Fruit fly (Drosophila melanogaster) whole organism, adult: ENCODE results near the gene Svip.

ENCODE experiments used
- CG14711 ChIP-seq: fragments of 200-800 bp; sonication (Bioruptor generic); optimal IDR thresholded peaks from 2 replicates; lab custom pipeline; 2018; ENCODE audit warnings: missing biosample characterization, mild to moderate bottlenecking, missing genetic modification characterization, moderate library complexity
- CG1620 ChIP-seq: fragments of 200-800 bp; sonication (Bioruptor generic); optimal IDR thresholded peaks from 2 replicates; lab custom pipeline; 2016; ENCODE audit warnings: missing biosample characterization, missing genetic modification characterization
- CG5204 ChIP-seq: fragments of 200-800 bp; sonication (Bioruptor generic); optimal IDR thresholded peaks from 2 replicates; lab custom pipeline; 2016; ENCODE audit warnings: missing biosample characterization, missing genetic modification characterization
- CG7101 ChIP-seq: fragments of 200-800 bp; sonication (Bioruptor generic); optimal IDR thresholded peaks from 2 replicates; lab custom pipeline; 2018; ENCODE audit warnings: missing biosample characterization, mild to moderate bottlenecking, missing genetic modification characterization, moderate library complexity
- Clk ChIP-seq: fragments of 200-800 bp; sonication (Bioruptor generic); optimal IDR thresholded peaks from 2 replicates; lab custom pipeline; 2017; ENCODE audit warnings: missing biosample characterization, missing genetic modification characterization
- Crg-1 ChIP-seq: fragments of 200-800 bp; sonication (Bioruptor generic); optimal IDR thresholded peaks from 2 replicates; lab custom pipeline; 2016; ENCODE audit warnings: missing biosample characterization, missing genetic modification characterization
- Hr96 ChIP-seq: fragments of 200-800 bp; sonication (Bioruptor generic); optimal IDR thresholded peaks from 2 replicates; lab custom pipeline; 2016; ENCODE audit warnings: missing biosample characterization, missing genetic modification characterization
- Mnt ChIP-seq: fragments of 200-800 bp; sonication (Bioruptor generic); optimal IDR thresholded peaks from 2 replicates; lab custom pipeline; 2016; ENCODE audit warnings: missing biosample characterization, mild to moderate bottlenecking, missing genetic modification characterization
- cic ChIP-seq: fragments of 200-800 bp; sonication (Bioruptor generic); optimal IDR thresholded peaks from 2 replicates; lab custom pipeline; 2017; ENCODE audit warnings: missing biosample characterization, mild to moderate bottlenecking, missing genetic modification characterization, moderate library complexity
- kay ChIP-seq: fragments of 200-800 bp; sonication (Bioruptor generic); peaks from one replicate; lab custom pipeline; 2016; ENCODE audit warnings: missing biosample characterization, missing genetic modification characterization, borderline replicate concordance
- ovo ChIP-seq: fragments of 200-800 bp; sonication (Bioruptor generic); optimal IDR thresholded peaks from 2 replicates; lab custom pipeline; 2016; ENCODE audit warnings: missing biosample characterization, missing genetic modification characterization
- pad ChIP-seq: fragments of 200-800 bp; sonication (Bioruptor generic); optimal IDR thresholded peaks from 3 replicates; lab custom pipeline; 2017; ENCODE audit warnings: missing biosample characterization, missing genetic modification characterization, mild to moderate bottlenecking, moderate library complexity, missing genetic modification reagents
- toe ChIP-seq: fragments of 200-800 bp; sonication (Bioruptor generic); optimal IDR thresholded peaks from 2 replicates; lab custom pipeline; 2016; ENCODE audit warnings: missing biosample characterization, missing genetic modification characterization

dm6 chr3L:9361894-9362293, 3.1 kb downstream of the Svip start, which contains the start of gene CG34456:
- peak; percentile 42 for TF ChIP-seq CG7101 (tag; lab: Kevin White, UChicago)
- TF ChIP-seq Clk (GFP tag; lab: Kevin White, UChicago): no peak
- TF ChIP-seq CG14711 (tag; lab: Kevin White, UChicago): no peak
- TF ChIP-seq Mnt (GFP tag; lab: Kevin White, UChicago): no peak
- no peak for TF ChIP-seq CG5204 (GFP tag; lab: Kevin White, UChicago)
- TF ChIP-seq CG1620: no peak
- TF ChIP-seq Hr96: no peak
- no peak for TF ChIP-seq ovo (GFP tag; lab: Kevin White, UChicago)
- TF ChIP-seq cic: peak; percentile 88
- TF ChIP-seq Crg-1 (GFP tag; lab: Kevin White, UChicago): no peak
- TF ChIP-seq pad (GFP tag; lab: Kevin White, UChicago): no peak
- no peak for TF ChIP-seq toe
- TF ChIP-seq kay (GFP tag; lab: Kevin White, UChicago): peak; percentile 94
